Worm (Caenorhabditis elegans) whole organism, midembryonic: ENCODE data around the gene F21D5.6.
"Not testable (repeated sequence)": the region's sequence is repeated elsewhere in the genome, so short reads cannot be mapped to it uniquely, and the experiment has no call there.

Experiments used
- T22C8.4 ChIP-seq: fragments of 200-800 bp; sonication (Bioruptor generic); IDR thresholded peaks from 2 replicates; pipeline ENCODE4 v1.3.6; 2022; ENCODE audit warnings: missing genetic modification characterization, missing compliant biosample characterization
- cog-1 ChIP-seq: sonication (generic microtip); optimal IDR thresholded peaks from 2 replicates; lab custom pipeline; 2016; ENCODE audit warnings: missing genetic modification characterization, missing compliant biosample characterization
- flt-1 ChIP-seq: fragments of 200-800 bp; sonication (Bioruptor generic); IDR thresholded peaks from 2 replicates; pipeline ENCODE4 v1.3.6; 2022; ENCODE audit warnings: missing genetic modification characterization, missing compliant biosample characterization
- klf-2 ChIP-seq: fragments of 200-800 bp; sonication (Bioruptor generic); conservative IDR thresholded peaks from 2 replicates; pipeline ENCODE4 v1.3.6; 2022; ENCODE audit warnings: missing genetic modification reagents, missing genetic modification characterization, missing compliant biosample characterization
- med-1 ChIP-seq: sonication (generic microtip); optimal IDR thresholded peaks from 2 replicates; lab custom pipeline; 2017; ENCODE audit warnings: missing genetic modification characterization, mild to moderate bottlenecking, missing compliant biosample characterization, antibody characterized with exemption, missing genetic modification reagents; ENCODE audit not compliant: insufficient read depth
- ref-1 ChIP-seq: fragments of 200-800 bp; sonication (Bioruptor generic); conservative IDR thresholded peaks from 2 replicates; pipeline ENCODE4 v1.3.6; 2022; ENCODE audit warnings: missing genetic modification reagents, missing genetic modification characterization, missing compliant biosample characterization
- ztf-23 ChIP-seq: fragments of 200-800 bp; sonication (Bioruptor generic); IDR thresholded peaks from 2 replicates; pipeline ENCODE4 v1.3.6; 2022; ENCODE audit warnings: missing genetic modification reagents, missing genetic modification characterization, missing compliant biosample characterization
- ztf-29 ChIP-seq: fragments of 200-800 bp; sonication (Bioruptor generic); IDR thresholded peaks from 2 replicates; pipeline ENCODE4 v1.3.6; 2022; ENCODE audit warnings: missing genetic modification reagents, missing genetic modification characterization, missing compliant biosample characterization

ce11 chrIV:8715032-8715431 lies 26.2 kb downstream of the F21D5.6 start, which contains the start of the genes parg-2 and ipla-5:
- not testable (repeated sequence) for TF ChIP-seq ref-1; med-1 (GFP tag; lab: Kevin White, UChicago); ztf-23 (GFP tag; lab: Robert Waterston, UW); flt-1; T22C8.4; ztf-29 (GFP tag; lab: Robert Waterston, UW); klf-2 (GFP tag; lab: Robert Waterston, UW); cog-1 (tag; lab: Kevin White, UChicago)
